Fruit fly (Drosophila melanogaster) whole organism, embryonic: Measurements from ENCODE around the gene Hsp67Ba.

Experiments used
- ATbp ChIP-seq: fragments of 200-800 bp; sonication (Bioruptor generic); optimal IDR thresholded peaks from 2 replicates; lab custom pipeline; 2017; ENCODE audit warnings: missing biosample characterization, mild to moderate bottlenecking, missing genetic modification characterization, missing genetic modification reagents
- Abd-B ChIP-seq: fragments of 200-800 bp; sonication (Bioruptor generic); optimal IDR thresholded peaks from 2 replicates; lab custom pipeline; 2018; ENCODE audit warnings: missing biosample characterization, mild to moderate bottlenecking, missing genetic modification characterization, moderate library complexity
- Atf6 ChIP-seq: fragments of 200-800 bp; sonication (Bioruptor generic); IDR thresholded peaks from 2 replicates; pipeline ENCODE4 v1.3.6; 2022; ENCODE audit warnings: missing biosample characterization, missing genetic modification characterization
- B-H2 ChIP-seq: fragments of 200-800 bp; sonication (Bioruptor generic); optimal IDR thresholded peaks from 2 replicates; lab custom pipeline; 2018; ENCODE audit warnings: missing biosample characterization, mild to moderate bottlenecking, missing genetic modification characterization
- Blimp-1 ChIP-seq: fragments of 200-800 bp; sonication (Bioruptor generic); optimal IDR thresholded peaks from 3 replicates; lab custom pipeline; 2018; ENCODE audit warnings: missing biosample characterization, missing genetic modification characterization, mild to moderate bottlenecking, moderate library complexity, missing genetic modification reagents
- BtbVII ChIP-seq: fragments of 200-800 bp; sonication (Bioruptor generic); optimal IDR thresholded peaks from 3 replicates; lab custom pipeline; 2017; ENCODE audit warnings: missing biosample characterization, mild to moderate bottlenecking, missing genetic modification characterization
- CG1024 ChIP-seq: fragments of 200-800 bp; sonication (Bioruptor generic); IDR thresholded peaks from 2 replicates; pipeline ENCODE4 v1.3.6; 2022; ENCODE audit warnings: missing biosample characterization, missing genetic modification characterization
- CG12769 ChIP-seq: fragments of 200-800 bp; sonication (Bioruptor generic); optimal IDR thresholded peaks from 2 replicates; lab custom pipeline; 2019; ENCODE audit warnings: missing biosample characterization, mild to moderate bottlenecking, missing genetic modification characterization, moderate library complexity
- CG15269 ChIP-seq: fragments of 200-800 bp; sonication (Bioruptor generic); optimal IDR thresholded peaks from 2 replicates; lab custom pipeline; 2018; ENCODE audit warnings: missing biosample characterization, mild to moderate bottlenecking, missing genetic modification characterization, moderate library complexity
- CG15479 ChIP-seq: fragments of 200-800 bp; sonication (Bioruptor generic); optimal IDR thresholded peaks from 3 replicates; lab custom pipeline; 2019; ENCODE audit warnings: missing biosample characterization, mild to moderate bottlenecking, missing genetic modification characterization, moderate library complexity
- CG15514 ChIP-seq: fragments of 200-800 bp; sonication (Bioruptor generic); optimal IDR thresholded peaks from 3 replicates; lab custom pipeline; 2017; ENCODE audit warnings: missing biosample characterization, missing genetic modification characterization, mild to moderate bottlenecking, moderate library complexity, missing genetic modification reagents
- CG17912 ChIP-seq: fragments of 200-800 bp; sonication (Bioruptor generic); optimal IDR thresholded peaks from 2 replicates; lab custom pipeline; 2018; ENCODE audit warnings: missing biosample characterization, mild to moderate bottlenecking, missing genetic modification characterization
- CG2199 ChIP-seq: fragments of 200-800 bp; sonication (Bioruptor generic); IDR thresholded peaks from 3 replicates; pipeline ENCODE4 v1.3.6; 2022; ENCODE audit warnings: missing biosample characterization, missing genetic modification characterization
- CG3726 ChIP-seq: fragments of 200-800 bp; sonication (Bioruptor generic); IDR thresholded peaks from 3 replicates; pipeline ENCODE4, ENCODE4 v1.3.6; 2022; ENCODE audit warnings: missing biosample characterization, missing genetic modification characterization
- CG3995 ChIP-seq: fragments of 200-800 bp; sonication (Bioruptor generic); optimal IDR thresholded peaks from 3 replicates; lab custom pipeline; 2016; ENCODE audit warnings: missing biosample characterization, missing genetic modification characterization
- CG4404 ChIP-seq: fragments of 200-800 bp; sonication (Bioruptor generic); IDR thresholded peaks from 2 replicates; pipeline ENCODE4 v1.3.6; 2022; ENCODE audit warnings: missing biosample characterization, missing genetic modification characterization
- CG7556 ChIP-seq: fragments of 200-800 bp; sonication (Bioruptor generic); optimal IDR thresholded peaks from 2 replicates; lab custom pipeline; 2017; ENCODE audit warnings: missing biosample characterization, mild to moderate bottlenecking, missing genetic modification characterization
- CG8478 ChIP-seq: fragments of >200 bp; optimal IDR thresholded peaks from 2 replicates; lab custom pipeline; 2018
- CG8924 ChIP-seq: fragments of 200-800 bp; optimal IDR thresholded peaks from 3 replicates; lab custom pipeline; 2019; ENCODE audit warnings: missing biosample characterization, mild to moderate bottlenecking, missing genetic modification characterization, moderate library complexity
- CG8944 ChIP-seq: fragments of 200-800 bp; sonication (Bioruptor generic); optimal IDR thresholded peaks from 3 replicates; lab custom pipeline; 2016; ENCODE audit warnings: missing biosample characterization, missing genetic modification characterization
- CkIIα-i1 ChIP-seq: fragments of 200-800 bp; sonication (Bioruptor generic); IDR thresholded peaks from 2 replicates; pipeline ENCODE4 v1.3.6; 2022; ENCODE audit warnings: missing biosample characterization, missing genetic modification characterization
- Dad ChIP-seq: fragments of 200-800 bp; sonication (Bioruptor generic); optimal IDR thresholded peaks from 3 replicates; lab custom pipeline; 2016; ENCODE audit warnings: missing biosample characterization, missing genetic modification characterization
- E2f2 ChIP-seq: fragments of 200-800 bp; sonication (Bioruptor generic); IDR thresholded peaks from 2 replicates; pipeline ENCODE4 v1.3.6; 2022; ENCODE audit warnings: missing biosample characterization, missing genetic modification characterization
- HLH54F ChIP-seq: fragments of 200-800 bp; sonication (Bioruptor generic); optimal IDR thresholded peaks from 3 replicates; lab custom pipeline; 2016; ENCODE audit warnings: missing biosample characterization, missing genetic modification characterization
- HmgD ChIP-seq: fragments of 200-800 bp; sonication (Bioruptor generic); optimal IDR thresholded peaks from 3 replicates; lab custom pipeline; 2016; ENCODE audit warnings: missing biosample characterization, missing genetic modification characterization
- Hr51 ChIP-seq, 2 experiments: fragments of 200-800 bp; sonication (Bioruptor generic); optimal IDR thresholded peaks; 2 replicates in 1 of 2; 3 replicates in 1 of 2; lab custom pipeline; 2016 to 2018; ENCODE audit warnings: missing biosample characterization in 2 of 2, missing genetic modification characterization in 2 of 2, mild to moderate bottlenecking in 1 of 2, moderate library complexity in 1 of 2
- Hr78 ChIP-seq, 2 experiments: fragments of 200-800 bp in 1 of 2; fragments of >200 bp in 1 of 2; sonication (Bioruptor generic) in 1 of 2; optimal IDR thresholded peaks; 2 replicates each; lab custom pipeline; 2017 to 2019; ENCODE audit warnings: missing biosample characterization in 2 of 2, missing genetic modification characterization in 2 of 2, mild to moderate bottlenecking in 1 of 2, moderate library complexity in 1 of 2
- Jarid2 ChIP-seq: fragments of 200-800 bp; sonication (Bioruptor generic); optimal IDR thresholded peaks from 3 replicates; lab custom pipeline; 2017; ENCODE audit warnings: mild to moderate bottlenecking, missing biosample characterization, missing genetic modification reagents, missing genetic modification characterization
- Myb ChIP-seq: fragments of 200-800 bp; sonication (Bioruptor generic); optimal IDR thresholded peaks from 2 replicates; lab custom pipeline; 2016; ENCODE audit warnings: missing biosample characterization, missing genetic modification characterization
- NFAT ChIP-seq: fragments of 200-800 bp; sonication (Bioruptor generic); IDR thresholded peaks from 2 replicates; pipeline ENCODE4 v1.3.6; 2022; ENCODE audit warnings: missing biosample characterization, missing genetic modification characterization
- Pdp1 ChIP-seq, 2 experiments: fragments of 200-800 bp; sonication (Bioruptor generic); optimal IDR thresholded peaks; 3 replicates each; lab custom pipeline; 2016; ENCODE audit warnings: missing biosample characterization in 2 of 2, missing genetic modification characterization in 2 of 2, mild to moderate bottlenecking in 1 of 2, moderate library complexity in 1 of 2
- Xrp1 ChIP-seq: fragments of 200-800 bp; sonication (Bioruptor generic); IDR thresholded peaks from 2 replicates; pipeline ENCODE4 v1.3.6; 2022; ENCODE audit warnings: missing biosample characterization, missing genetic modification characterization
- aop ChIP-seq: fragments of 200-800 bp; sonication (Bioruptor generic); IDR thresholded peaks from 2 replicates; pipeline ENCODE4 v1.3.6; 2022; ENCODE audit warnings: missing biosample characterization, missing genetic modification characterization
- cad ChIP-seq: fragments of >200 bp; optimal IDR thresholded peaks from 2 replicates; lab custom pipeline; 2017; ENCODE audit warnings: missing biosample characterization, missing genetic modification characterization
- disco-r ChIP-seq: fragments of 200-800 bp; sonication (Bioruptor generic); optimal IDR thresholded peaks from 2 replicates; lab custom pipeline; 2016; ENCODE audit warnings: missing biosample characterization, missing genetic modification characterization
- ewg ChIP-seq: fragments of 200-800 bp; sonication (Bioruptor generic); optimal IDR thresholded peaks from 3 replicates; lab custom pipeline; 2017; ENCODE audit warnings: mild to moderate bottlenecking, missing biosample characterization, missing genetic modification reagents, missing genetic modification characterization
- gt ChIP-seq: fragments of 200-800 bp; sonication (Bioruptor generic); IDR thresholded peaks from 2 replicates; pipeline ENCODE4 v1.3.6; 2022; ENCODE audit warnings: missing biosample characterization, missing genetic modification characterization
- hb ChIP-seq: fragments of 200-800 bp; sonication (Bioruptor generic); IDR thresholded peaks from 3 replicates; pipeline ENCODE4 v1.3.6; 2022; ENCODE audit warnings: missing biosample characterization, missing genetic modification characterization; ENCODE audit not compliant: partially characterized antibody
- kah ChIP-seq: fragments of 200-800 bp; sonication (Bioruptor generic); optimal IDR thresholded peaks from 2 replicates; lab custom pipeline; 2018; ENCODE audit warnings: missing biosample characterization, mild to moderate bottlenecking, missing genetic modification characterization
- lov ChIP-seq, 2 experiments: fragments of 200-800 bp in 1 of 2; fragments of >200 bp in 1 of 2; sonication (Bioruptor generic) in 1 of 2; IDR thresholded peaks in 1 of 2; optimal IDR thresholded peaks in 1 of 2; 2 replicates in 1 of 2; 3 replicates in 1 of 2; pipeline versions ENCODE4 v1.3.6 to Lab custom; 2017 to 2022; ENCODE audit warnings: missing biosample characterization in 1 of 2, missing genetic modification characterization in 1 of 2
- nerfin-1 ChIP-seq: fragments of 200-800 bp; sonication (Bioruptor generic); optimal IDR thresholded peaks from 3 replicates; lab custom pipeline; 2019; ENCODE audit warnings: missing biosample characterization, mild to moderate bottlenecking, missing genetic modification characterization, moderate library complexity
- pnt ChIP-seq: fragments of 200-800 bp; sonication (Bioruptor generic); optimal IDR thresholded peaks from 3 replicates; lab custom pipeline; 2016; ENCODE audit warnings: missing biosample characterization, missing genetic modification characterization
- ro ChIP-seq: fragments of 200-800 bp; sonication (Bioruptor generic); IDR thresholded peaks from 2 replicates; pipeline ENCODE4 v1.3.6; 2022; ENCODE audit warnings: missing biosample characterization, missing genetic modification characterization
- row ChIP-seq: fragments of 200-800 bp; sonication (Bioruptor generic); IDR thresholded peaks from 3 replicates; pipeline ENCODE4 v1.3.6; 2022; ENCODE audit warnings: missing biosample characterization, missing genetic modification characterization
- sr ChIP-seq: fragments of 200-800 bp; sonication (Bioruptor generic); IDR thresholded peaks from 3 replicates; pipeline ENCODE4 v1.3.6; 2022; ENCODE audit warnings: missing biosample characterization, missing genetic modification characterization
- sug ChIP-seq: fragments of 200-800 bp; optimal IDR thresholded peaks from 2 replicates; lab custom pipeline; 2019; ENCODE audit warnings: missing biosample characterization, mild to moderate bottlenecking, missing genetic modification characterization, moderate library complexity
- tgo ChIP-seq: fragments of 200-800 bp; sonication (Bioruptor generic); IDR thresholded peaks from 3 replicates; pipeline ENCODE4 v1.3.6; 2022; ENCODE audit warnings: missing biosample characterization, missing genetic modification characterization
- tio ChIP-seq: fragments of 200-800 bp; sonication (Bioruptor generic); optimal IDR thresholded peaks from 2 replicates; lab custom pipeline; 2017; ENCODE audit warnings: missing biosample characterization, missing genetic modification characterization, inconsistent platforms
- wek ChIP-seq: fragments of 200-800 bp; sonication (Bioruptor generic); optimal IDR thresholded peaks from 3 replicates; lab custom pipeline; 2018; ENCODE audit warnings: missing biosample characterization, mild to moderate bottlenecking, missing genetic modification characterization, moderate library complexity
- z ChIP-seq: fragments of 200-800 bp; sonication (Bioruptor generic); IDR thresholded peaks from 3 replicates; pipeline ENCODE4 v1.3.6; 2022; ENCODE audit warnings: missing biosample characterization, missing genetic modification characterization

Gene Hsp67Ba

dm6 chr3L:9366850-9367430 is 12.4 kb downstream of the Hsp67Ba start, which contains the start of the genes Klp67A and CG4452 (continued):
- TF ChIP-seq aop (GFP tag; lab: Robert Waterston, UW), result no peak
- TF ChIP-seq sr, result no peak
- no peak for TF ChIP-seq NFAT (GFP tag; lab: Robert Waterston, UW)
- TF ChIP-seq disco-r, result no peak
- no peak for TF ChIP-seq CkIIα-i1
- TF ChIP-seq Blimp-1 (GFP tag; lab: Kevin White, UChicago), result no peak
- TF ChIP-seq CG8478 (lab: Kevin White, UChicago), result no peak
- no peak for TF ChIP-seq Atf6 (GFP tag; lab: Robert Waterston, UW)
- no peak for TF ChIP-seq HmgD
- TF ChIP-seq CG4404, result peak; percentile 30; the same call in 1 of the 2 replicates
- no peak for TF ChIP-seq BtbVII (GFP tag; lab: Kevin White, UChicago)
- TF ChIP-seq Hr78 (GFP tag; optimal IDR thresholded peaks at IDR 0.05; lab: Kevin White, UChicago), result no peak
- peak; percentile 69; the same call in 1 of the 2 replicates for TF ChIP-seq E2f2 (GFP tag; lab: Robert Waterston, UW)
- no peak for TF ChIP-seq Abd-B (GFP tag; lab: Kevin White, UChicago)
- no peak for TF ChIP-seq HLH54F (GFP tag; lab: Kevin White, UChicago)
- peak; percentile 34 for TF ChIP-seq CG7556 (GFP tag; lab: Kevin White, UChicago)
- peak; percentile 27 for TF ChIP-seq B-H2
- no peak for TF ChIP-seq ro (GFP tag; lab: Robert Waterston, UW)
- no peak for TF ChIP-seq Jarid2 (GFP tag; lab: Kevin White, UChicago)
- TF ChIP-seq CG3726 (GFP tag; lab: Robert Waterston, UW), result no peak
- no peak for TF ChIP-seq wek
- TF ChIP-seq ATbp (GFP tag; lab: Kevin White, UChicago), result no peak
- TF ChIP-seq CG15269 (tag; lab: Kevin White, UChicago), result peak; percentile 0
- TF ChIP-seq gt (GFP tag; lab: Robert Waterston, UW), result no peak
- TF ChIP-seq CG8944 (GFP tag; lab: Kevin White, UChicago), result no peak
- peak; percentile 53 for TF ChIP-seq sug (tag; lab: Kevin White, UChicago)
- TF ChIP-seq ewg (GFP tag; lab: Kevin White, UChicago), result peak; percentile 50
- TF ChIP-seq z (GFP tag; lab: Robert Waterston, UW), result no peak
- TF ChIP-seq CG2199 (GFP tag; lab: Robert Waterston, UW), result no peak
- peak; percentile 21; the same call in 1 of the 3 replicates for TF ChIP-seq tgo
- no peak for TF ChIP-seq pnt
- peak; percentile 72 for TF ChIP-seq row (GFP tag; lab: Robert Waterston, UW)
- TF ChIP-seq CG15479, result peak; percentile 27
- peak; percentile 72 for TF ChIP-seq CG8924 (tag; lab: Kevin White, UChicago)
- TF ChIP-seq CG12769 (tag; lab: Kevin White, UChicago), result no peak
- TF ChIP-seq hb (GFP tag; lab: Robert Waterston, UW), result peak; percentile 92; the same call in 2 of the 3 replicates
- peak; percentile 74 for TF ChIP-seq CG15514
- TF ChIP-seq Dad (GFP tag; lab: Kevin White, UChicago), result no peak
- TF ChIP-seq lov (optimal IDR thresholded peaks at IDR 0.05; lab: Kevin White, UChicago), result no peak
- no peak for TF ChIP-seq lov (GFP tag; IDR thresholded peaks at IDR 0.05; lab: Robert Waterston, UW)
- TF ChIP-seq Xrp1, result peak; percentile 23; the same call in 1 of the 2 replicates
- no peak for TF ChIP-seq CG17912
- peak; percentile 61 for TF ChIP-seq Myb (GFP tag; lab: Kevin White, UChicago)
- no peak for TF ChIP-seq cad (GFP tag; lab: Kevin White, UChicago)
- no peak for TF ChIP-seq CG1024 (GFP tag; lab: Robert Waterston, UW)
- TF ChIP-seq Hr51 (GFP tag; optimal IDR thresholded peaks at IDR 0.05; lab: Kevin White, UChicago), result peak in 1 of 2 experiments; percentile 37
- no peak for TF ChIP-seq nerfin-1
- no peak for TF ChIP-seq tio (GFP tag; lab: Kevin White, UChicago)
- TF ChIP-seq kah (GFP tag; lab: Kevin White, UChicago), result no peak
- TF ChIP-seq Pdp1 (GFP tag; optimal IDR thresholded peaks at IDR 0.05; lab: Kevin White, UChicago), result peak in 1 of 2 experiments; percentile 21
- TF ChIP-seq CG3995 (GFP tag; lab: Kevin White, UChicago), result peak; percentile 85
